Fruit fly (Drosophila melanogaster) whole organism, embryonic: ENCODE measurements around the gene CG34008.

Source experiments
- Abd-B ChIP-seq: fragments of 200-800 bp; sonication (Bioruptor generic); optimal IDR thresholded peaks from 2 replicates; lab custom pipeline; 2018; ENCODE audit warnings: missing biosample characterization, mild to moderate bottlenecking, missing genetic modification characterization, moderate library complexity
- Bgb ChIP-seq: fragments of 200-800 bp; sonication (Bioruptor generic); IDR thresholded peaks from 2 replicates; pipeline ENCODE4 v1.3.6; 2022; ENCODE audit warnings: missing biosample characterization, missing genetic modification characterization; ENCODE audit not compliant: partially characterized antibody
- Blimp-1 ChIP-seq: fragments of 200-800 bp; sonication (Bioruptor generic); optimal IDR thresholded peaks from 3 replicates; lab custom pipeline; 2018; ENCODE audit warnings: missing biosample characterization, missing genetic modification characterization, mild to moderate bottlenecking, moderate library complexity, missing genetic modification reagents
- CG11085 ChIP-seq: fragments of 200-800 bp; sonication (Bioruptor generic); IDR thresholded peaks from 2 replicates; pipeline ENCODE4 v1.3.6; 2022; ENCODE audit warnings: missing biosample characterization, missing genetic modification characterization
- CG11560 ChIP-seq: fragments of 200-800 bp; sonication (Bioruptor generic); IDR thresholded peaks from 3 replicates; pipeline ENCODE4 v1.3.6; 2022; ENCODE audit warnings: missing biosample characterization, missing genetic modification characterization
- CG12299 ChIP-seq: fragments of 200-800 bp; sonication (Bioruptor generic); optimal IDR thresholded peaks from 2 replicates; lab custom pipeline; 2018; ENCODE audit warnings: missing biosample characterization, mild to moderate bottlenecking, missing genetic modification characterization
- CG13296 ChIP-seq: fragments of 200-800 bp; sonication (Bioruptor generic); optimal IDR thresholded peaks from 3 replicates; lab custom pipeline; 2018; ENCODE audit warnings: missing biosample characterization, mild to moderate bottlenecking, missing genetic modification characterization
- CG13894 ChIP-seq: fragments of 200-800 bp; sonication (Bioruptor generic); optimal IDR thresholded peaks from 3 replicates; lab custom pipeline; 2018; ENCODE audit warnings: missing biosample characterization, mild to moderate bottlenecking, missing genetic modification characterization, moderate library complexity
- CG18262 ChIP-seq: fragments of 200-800 bp; optimal IDR thresholded peaks from 3 replicates; lab custom pipeline; 2019; ENCODE audit warnings: missing biosample characterization, mild to moderate bottlenecking, missing genetic modification characterization, moderate library complexity
- CG2202 ChIP-seq: fragments of 200-800 bp; sonication (Bioruptor generic); optimal IDR thresholded peaks from 2 replicates; lab custom pipeline; 2018; ENCODE audit warnings: missing biosample characterization, mild to moderate bottlenecking, missing genetic modification characterization
- CG2712 ChIP-seq: fragments of 200-800 bp; optimal IDR thresholded peaks from 3 replicates; lab custom pipeline; 2019; ENCODE audit warnings: missing biosample characterization, mild to moderate bottlenecking, missing genetic modification characterization, moderate library complexity
- CG30403 ChIP-seq: fragments of 200-800 bp; sonication (Bioruptor generic); optimal IDR thresholded peaks from 3 replicates; lab custom pipeline; 2016; ENCODE audit warnings: missing biosample characterization, missing genetic modification characterization
- CG3065 ChIP-seq: fragments of 200-800 bp; sonication (Bioruptor generic); optimal IDR thresholded peaks from 2 replicates; lab custom pipeline; 2016; ENCODE audit warnings: missing biosample characterization, missing genetic modification characterization
- CG3163 ChIP-seq: fragments of 200-800 bp; sonication (Bioruptor generic); optimal IDR thresholded peaks from 3 replicates; lab custom pipeline; 2016; ENCODE audit warnings: missing biosample characterization, missing genetic modification characterization
- CG33213 ChIP-seq: fragments of 200-800 bp; sonication (Bioruptor generic); optimal IDR thresholded peaks from 3 replicates; lab custom pipeline; 2016; ENCODE audit warnings: missing biosample characterization, missing genetic modification characterization
- CG3838 ChIP-seq: fragments of 200-800 bp; sonication (Bioruptor generic); optimal IDR thresholded peaks from 3 replicates; lab custom pipeline; 2016; ENCODE audit warnings: missing biosample characterization, missing genetic modification characterization
- CG6175 ChIP-seq: fragments of 200-800 bp; sonication (Bioruptor generic); IDR thresholded peaks from 3 replicates; pipeline ENCODE4 v1.3.6; 2022; ENCODE audit warnings: missing biosample characterization, missing genetic modification characterization
- CG7357 ChIP-seq: fragments of 200-800 bp; sonication (Bioruptor generic); IDR thresholded peaks from 3 replicates; pipeline ENCODE4 v1.3.6; 2022; ENCODE audit warnings: missing biosample characterization, missing genetic modification characterization
- CG7928 ChIP-seq: fragments of 200-800 bp; sonication (Bioruptor generic); optimal IDR thresholded peaks from 2 replicates; lab custom pipeline; 2017; ENCODE audit warnings: missing biosample characterization, mild to moderate bottlenecking, missing genetic modification characterization
- CG9876 ChIP-seq: fragments of 200-800 bp; sonication (Bioruptor generic); optimal IDR thresholded peaks from 2 replicates; lab custom pipeline; 2016; ENCODE audit warnings: missing biosample characterization, missing genetic modification characterization
- D ChIP-seq, 2 experiments: fragments of 200-800 bp in 1 of 2; fragments of >200 bp in 1 of 2; sonication (Bioruptor generic) in 1 of 2; optimal IDR thresholded peaks; 2 replicates in 1 of 2; 3 replicates in 1 of 2; lab custom pipeline; 2017; ENCODE audit warnings: mild to moderate bottlenecking in 1 of 2, missing biosample characterization in 1 of 2, missing genetic modification characterization in 1 of 2, missing genetic modification reagents in 1 of 2
- Doc3 ChIP-seq: fragments of 200-800 bp; sonication (Bioruptor generic); IDR thresholded peaks from 3 replicates; pipeline ENCODE4 v1.3.6; 2022; ENCODE audit warnings: missing biosample characterization, missing genetic modification characterization; ENCODE audit not compliant: partially characterized antibody
- H2.0 ChIP-seq: fragments of 200-800 bp; sonication (Bioruptor generic); IDR thresholded peaks from 2 replicates; pipeline ENCODE4 v1.3.6; 2022; ENCODE audit warnings: missing biosample characterization, missing genetic modification characterization
- HLH4C ChIP-seq: fragments of 200-800 bp; sonication (Bioruptor generic); IDR thresholded peaks from 3 replicates; pipeline ENCODE4 v1.3.6; 2022; ENCODE audit warnings: missing biosample characterization, missing genetic modification characterization; ENCODE audit not compliant: partially characterized antibody
- Hr3 ChIP-seq: fragments of 200-800 bp; sonication (Bioruptor generic); optimal IDR thresholded peaks from 3 replicates; lab custom pipeline; 2016; ENCODE audit warnings: missing biosample characterization, missing genetic modification characterization
- Hr39 ChIP-seq: fragments of >200 bp; optimal IDR thresholded peaks from 2 replicates; lab custom pipeline; 2017
- Jarid2 ChIP-seq: fragments of 200-800 bp; sonication (Bioruptor generic); optimal IDR thresholded peaks from 3 replicates; lab custom pipeline; 2017; ENCODE audit warnings: mild to moderate bottlenecking, missing biosample characterization, missing genetic modification reagents, missing genetic modification characterization
- Lpt ChIP-seq: fragments of >200 bp; optimal IDR thresholded peaks from 2 replicates; lab custom pipeline; 2018; ENCODE audit warnings: missing biosample characterization, missing genetic modification characterization
- Nf-YA ChIP-seq: fragments of 200-800 bp; sonication (Bioruptor generic); IDR thresholded peaks from 2 replicates; pipeline ENCODE4 v1.3.6; 2022; ENCODE audit warnings: missing biosample characterization, missing genetic modification characterization
- Pdp1 ChIP-seq, 2 experiments: fragments of 200-800 bp; sonication (Bioruptor generic); optimal IDR thresholded peaks; 3 replicates each; lab custom pipeline; 2016; ENCODE audit warnings: missing biosample characterization in 2 of 2, missing genetic modification characterization in 2 of 2, mild to moderate bottlenecking in 1 of 2, moderate library complexity in 1 of 2
- Rx ChIP-seq: fragments of 200-800 bp; sonication (Bioruptor generic); IDR thresholded peaks from 2 replicates; pipeline ENCODE4 v1.3.6; 2022; ENCODE audit warnings: missing biosample characterization, missing genetic modification characterization
- Side ChIP-seq: fragments of 200-800 bp; sonication (Bioruptor generic); optimal IDR thresholded peaks from 2 replicates; lab custom pipeline; 2016; ENCODE audit warnings: missing biosample characterization, missing genetic modification characterization
- Sry-δ ChIP-seq: fragments of 200-800 bp; sonication (Bioruptor generic); optimal IDR thresholded peaks from 2 replicates; lab custom pipeline; 2016; ENCODE audit warnings: missing biosample characterization, missing genetic modification characterization
- TFAM ChIP-seq: fragments of 200-800 bp; sonication (Bioruptor generic); optimal IDR thresholded peaks from 2 replicates; lab custom pipeline; 2017; ENCODE audit warnings: missing biosample characterization, missing genetic modification characterization, inconsistent platforms
- Taf1 ChIP-seq: fragments of 200-800 bp; sonication (Bioruptor generic); IDR thresholded peaks from 2 replicates; pipeline ENCODE4 v1.3.6; 2022; ENCODE audit warnings: missing biosample characterization, missing genetic modification characterization
- Xrp1 ChIP-seq: fragments of 200-800 bp; sonication (Bioruptor generic); IDR thresholded peaks from 2 replicates; pipeline ENCODE4 v1.3.6; 2022; ENCODE audit warnings: missing biosample characterization, missing genetic modification characterization
- cato ChIP-seq: fragments of 200-800 bp; sonication (Bioruptor generic); optimal IDR thresholded peaks from 2 replicates; lab custom pipeline; 2016; ENCODE audit warnings: missing biosample characterization, missing genetic modification characterization, borderline replicate concordance
- croc ChIP-seq: fragments of 200-800 bp; sonication (Bioruptor generic); conservative IDR thresholded peaks from 3 replicates; pipeline ENCODE4 v1.3.6; 2022; ENCODE audit warnings: missing biosample characterization, missing genetic modification characterization
- crol ChIP-seq: fragments of 200-800 bp; sonication (Bioruptor generic); IDR thresholded peaks from 2 replicates; pipeline ENCODE4 v1.3.6; 2022; ENCODE audit warnings: missing biosample characterization, missing genetic modification characterization
- disco-r ChIP-seq: fragments of 200-800 bp; sonication (Bioruptor generic); optimal IDR thresholded peaks from 2 replicates; lab custom pipeline; 2016; ENCODE audit warnings: missing biosample characterization, missing genetic modification characterization
- h ChIP-seq: fragments of >200 bp; optimal IDR thresholded peaks from 2 replicates; lab custom pipeline; 2017
- klu ChIP-seq: fragments of 200-800 bp; sonication (Bioruptor generic); IDR thresholded peaks from 2 replicates; pipeline ENCODE4 v1.3.6; 2022; ENCODE audit warnings: missing biosample characterization, missing genetic modification characterization
- lov ChIP-seq, 2 experiments: fragments of 200-800 bp in 1 of 2; fragments of >200 bp in 1 of 2; sonication (Bioruptor generic) in 1 of 2; IDR thresholded peaks in 1 of 2; optimal IDR thresholded peaks in 1 of 2; 2 replicates in 1 of 2; 3 replicates in 1 of 2; pipeline versions ENCODE4 v1.3.6 to Lab custom; 2017 to 2022; ENCODE audit warnings: missing biosample characterization in 1 of 2, missing genetic modification characterization in 1 of 2
- odd ChIP-seq: fragments of 200-800 bp; sonication (Bioruptor generic); optimal IDR thresholded peaks from 2 replicates; lab custom pipeline; 2017; ENCODE audit warnings: missing biosample characterization, mild to moderate bottlenecking, missing genetic modification characterization
- onecut ChIP-seq: fragments of 200-800 bp; sonication (Bioruptor generic); IDR thresholded peaks from 2 replicates; pipeline ENCODE4 v1.3.6; 2022; ENCODE audit warnings: missing biosample characterization, missing genetic modification characterization
- pfk ChIP-seq: fragments of 200-800 bp; sonication (Bioruptor generic); optimal IDR thresholded peaks from 2 replicates; lab custom pipeline; 2018; ENCODE audit warnings: missing biosample characterization, mild to moderate bottlenecking, missing genetic modification characterization, moderate library complexity
- sima ChIP-seq: fragments of 200-800 bp; sonication (Bioruptor generic); optimal IDR thresholded peaks from 2 replicates; lab custom pipeline; 2016; ENCODE audit warnings: missing biosample characterization, missing genetic modification characterization
- tio ChIP-seq: fragments of 200-800 bp; sonication (Bioruptor generic); optimal IDR thresholded peaks from 2 replicates; lab custom pipeline; 2017; ENCODE audit warnings: missing biosample characterization, missing genetic modification characterization, inconsistent platforms
- vvl ChIP-seq: fragments of 200-800 bp; sonication (Bioruptor generic); IDR thresholded peaks from 2 replicates; pipeline ENCODE4 v1.3.6; 2022; ENCODE audit warnings: missing biosample characterization, missing genetic modification characterization
- zf30C ChIP-seq: fragments of 200-800 bp; sonication (Bioruptor generic); optimal IDR thresholded peaks from 3 replicates; lab custom pipeline; 2018; ENCODE audit warnings: missing biosample characterization, mild to moderate bottlenecking, missing genetic modification characterization
- zfh1 ChIP-seq: fragments of 200-800 bp; sonication (Bioruptor generic); IDR thresholded peaks from 3 replicates; pipeline ENCODE4 v1.3.6; 2022; ENCODE audit warnings: missing biosample characterization, missing genetic modification characterization

Gene CG34008

dm6 chr3R:20552093-20552492, 29.2 kb downstream of the CG34008 start, which contains the start of gene Stat92E (continued):
- TF ChIP-seq Rx (GFP tag; lab: Robert Waterston, UW) (no peak), Nf-YA (no peak), Hr3 (no peak), disco-r (no peak), sima (GFP tag; lab: Kevin White, UChicago) (no peak), lov (optimal IDR thresholded peaks at IDR 0.05; lab: Kevin White, UChicago) (no peak), lov (GFP tag; IDR thresholded peaks at IDR 0.05; lab: Robert Waterston, UW) (no peak), vvl (GFP tag; lab: Robert Waterston, UW) (0 out of 2 replicates have a peak, but pooled peaks have one; percentile 5), pfk (GFP tag; lab: Kevin White, UChicago) (no peak), CG3163 (GFP tag; lab: Kevin White, UChicago) (no peak), croc (no peak), CG12299 (tag; lab: Kevin White, UChicago) (no peak), h (no peak), CG13894 (tag; lab: Kevin White, UChicago) (no peak), CG6175 (GFP tag; lab: Robert Waterston, UW) (no peak), Sry-δ (peak; percentile 32), cato (GFP tag; lab: Kevin White, UChicago) (no peak), CG2712 (tag; lab: Kevin White, UChicago) (no peak), CG9876 (no peak), onecut (GFP tag; lab: Robert Waterston, UW) (peak; percentile 25; the same call in 1 of the 2 replicates), Jarid2 (GFP tag; lab: Kevin White, UChicago) (no peak), crol (GFP tag; lab: Robert Waterston, UW) (no peak), CG11085 (GFP tag; lab: Robert Waterston, UW) (no peak), Abd-B (GFP tag; lab: Kevin White, UChicago) (no peak), CG2202 (tag; lab: Kevin White, UChicago) (no peak), Bgb (GFP tag; lab: Robert Waterston, UW) (peak; percentile 39; the same call in 1 of the 2 replicates), CG7928 (no peak), HLH4C (GFP tag; lab: Robert Waterston, UW) (peak; percentile 48; the same call in 1 of the 3 replicates), TFAM (GFP tag; lab: Kevin White, UChicago) (no peak), klu (GFP tag; lab: Robert Waterston, UW) (peak; percentile 56; the same call in 1 of the 2 replicates), Blimp-1 (GFP tag; lab: Kevin White, UChicago) (no peak), CG3838 (no peak), D (optimal IDR thresholded peaks at IDR 0.05; lab: Kevin White, UChicago) (no peak), D (GFP tag; optimal IDR thresholded peaks at IDR 0.05; lab: Kevin White, UChicago) (no peak), CG7357 (GFP tag; lab: Robert Waterston, UW) (no peak), zfh1 (no peak), Doc3 (GFP tag; lab: Robert Waterston, UW) (no peak), CG33213 (GFP tag; lab: Kevin White, UChicago) (no peak), tio (GFP tag; lab: Kevin White, UChicago) (no peak), Side (GFP tag; lab: Kevin White, UChicago) (no peak), Hr39 (lab: Kevin White, UChicago) (no peak), CG3065 (GFP tag; lab: Kevin White, UChicago) (no peak), Taf1 (GFP tag; lab: Robert Waterston, UW) (no peak), Pdp1 (GFP tag; optimal IDR thresholded peaks at IDR 0.05; lab: Kevin White, UChicago) (peak in 1 of 2 experiments; percentile 32), H2.0 (no peak), Xrp1 (GFP tag; lab: Robert Waterston, UW) (no peak), CG13296 (GFP tag; lab: Kevin White, UChicago) (no peak), odd (GFP tag; lab: Kevin White, UChicago) (no peak), CG18262 (tag; lab: Kevin White, UChicago) (no peak), zf30C (GFP tag; lab: Kevin White, UChicago) (no peak), Lpt (GFP tag; lab: Kevin White, UChicago) (no peak), CG30403 (GFP tag; lab: Kevin White, UChicago) (no peak), CG11560 (tag; lab: Robert Waterston, UW) (no peak)
